Worm (Caenorhabditis elegans): ENCODE results near the gene K02E11.4.

K02E11.4 gene

ce11 chrV:14293667-14294194 is 45.8 kb upstream of the K02E11.4 start, which contains the start of gene F14D7.2:
TSS of gene F14D7.2 (minus strand) at chrV:14293717.
- TF ChIP-seq sdz-38 (tag; optimal IDR thresholded peaks at IDR 0.05) (no peak), lsy-27 (tag; optimal IDR thresholded peaks at IDR 0.05; ENCODE audit: borderline replicate concordance, insufficient read depth) (no peak), tlf-1 (GFP tag; optimal IDR thresholded peaks at IDR 0.05) (no peak), ekl-4 (GFP tag; IDR thresholded peaks at IDR 0.05) (no peak), F37B4.10 (GFP tag; IDR thresholded peaks at IDR 0.05) (no peak), attf-3 (GFP tag; conservative IDR thresholded peaks at IDR 0.05) (no peak), sptf-2 (GFP tag; optimal IDR thresholded peaks at IDR 0.05) (no peak), mcd-1 (GFP tag; IDR thresholded peaks at IDR 0.05) (no peak), snpc-3.4 (tag; optimal IDR thresholded peaks at IDR 0.05) (no peak), aptf-2 (GFP tag; conservative IDR thresholded peaks at IDR 0.05) (peak; percentile 99), ceh-40 (GFP tag; IDR thresholded peaks at IDR 0.05) (no peak), lsl-1 (GFP tag; optimal IDR thresholded peaks at IDR 0.05) (no peak), egl-44 (GFP tag; IDR thresholded peaks at IDR 0.05) (no peak), ccch-3 (GFP tag; optimal IDR thresholded peaks at IDR 0.05) (no peak), Y79H2A.3 (GFP tag; conservative IDR thresholded peaks at IDR 0.05) (no peak), let-526 (GFP tag; IDR thresholded peaks at IDR 0.05) (no peak), cebp-1 (GFP tag; IDR thresholded peaks at IDR 0.05) (no peak), cebp-1 (tag; optimal IDR thresholded peaks at IDR 0.05) (no peak), lin-35 (GFP tag; optimal IDR thresholded peaks at IDR 0.05) (no peak), xnd-1 (tag; optimal IDR thresholded peaks at IDR 0.05) (peak; percentile 50), rcor-1 (GFP tag; IDR thresholded peaks at IDR 0.05) (no peak), Y53F4B.3 (GFP tag; IDR thresholded peaks at IDR 0.05) (no peak), nhr-80 (tag; optimal IDR thresholded peaks at IDR 0.05) (no peak), him-1 (tag; optimal IDR thresholded peaks at IDR 0.05) (no peak), mel-28 (tag; optimal IDR thresholded peaks at IDR 0.05; ENCODE audit: borderline replicate concordance) (no peak), nfyb-1 (GFP tag; IDR thresholded peaks at IDR 0.05) (no peak), ZK185.1 (tag; optimal IDR thresholded peaks at IDR 0.05; ENCODE audit: poor library complexity, severe bottlenecking) (no peak), ztf-22 (GFP tag; optimal IDR thresholded peaks at IDR 0.05) (no peak), F52B5.7 (tag; optimal IDR thresholded peaks at IDR 0.05) (no peak), repo-1 (tag; optimal IDR thresholded peaks at IDR 0.05) (no peak), madf-3 (GFP tag; IDR thresholded peaks at IDR 0.05) (no peak), B0261.1 (tag; optimal IDR thresholded peaks at IDR 0.05) (no peak), F23B12.7 (tag; optimal IDR thresholded peaks at IDR 0.05; ENCODE audit: insufficient read depth) (no peak), hmg-1.2 (GFP tag; IDR thresholded peaks at IDR 0.05) (peak; percentile 42; the same call in 1 of the 2 replicates), madf-6 (GFP tag; IDR thresholded peaks at IDR 0.05) (peak; percentile 80), dpl-1 (GFP tag; optimal IDR thresholded peaks at IDR 0.05) (peak; percentile 1), hmg-20 (GFP tag; IDR thresholded peaks at IDR 0.05) (no peak), F57C9.4 (tag; optimal IDR thresholded peaks at IDR 0.05) (no peak), athp-1 (tag; optimal IDR thresholded peaks at IDR 0.05) (no peak), tbp1 (GFP tag; optimal IDR thresholded peaks at IDR 0.05) (no peak), aptf-3 (GFP tag; IDR thresholded peaks at IDR 0.05) (peak; percentile 98), nfya-1 (tag; optimal IDR thresholded peaks at IDR 0.05; ENCODE audit: borderline replicate concordance, insufficient read depth) (no peak), lin-40 (tag; optimal IDR thresholded peaks at IDR 0.05) (no peak), efl-1 (GFP tag; optimal IDR thresholded peaks at IDR 0.05) (peak; percentile 71), mxl-1 (tag; optimal IDR thresholded peaks at IDR 0.05) (no peak), madf-8 (GFP tag; conservative IDR thresholded peaks at IDR 0.05) (peak; percentile 62), F33H1.4 (GFP tag; IDR thresholded peaks at IDR 0.05) (0 out of 2 replicates have a peak, but pooled peaks have one; percentile 15), F57A8.1 (GFP tag; optimal IDR thresholded peaks at IDR 0.05) (no peak), ets-4 (GFP tag; optimal IDR thresholded peaks at IDR 0.05) (no peak)

Measured in whole organism, young adult.